Fruit fly (Drosophila melanogaster) whole organism, prepupa: ENCODE data around the gene Mct1.
A peak's percentile ranks its signal among the peaks of the same experiment; 100 is the strongest.

Source experiments
- Blimp-1 ChIP-seq: fragments of 200-800 bp; sonication (Bioruptor generic); optimal IDR thresholded peaks from 3 replicates; lab custom pipeline; 2017; ENCODE audit warnings: missing biosample characterization, missing genetic modification characterization, mild to moderate bottlenecking, moderate library complexity, missing genetic modification reagents
- CG10631 ChIP-seq: fragments of 200-800 bp; sonication (Bioruptor generic); optimal IDR thresholded peaks from 2 replicates; lab custom pipeline; 2016; ENCODE audit warnings: missing biosample characterization, missing genetic modification characterization
- CG10669 ChIP-seq: fragments of 200-800 bp; sonication (Bioruptor generic); optimal IDR thresholded peaks from 3 replicates; lab custom pipeline; 2018; ENCODE audit warnings: missing biosample characterization, mild to moderate bottlenecking, missing genetic modification characterization, moderate library complexity
- CG11762 ChIP-seq: fragments of 200-800 bp; sonication (Bioruptor generic); optimal IDR thresholded peaks from 3 replicates; lab custom pipeline; 2016; ENCODE audit warnings: missing biosample characterization, missing genetic modification characterization; ENCODE audit not compliant: insufficient read depth
- CG11902 ChIP-seq: fragments of 200-800 bp; sonication (Bioruptor generic); optimal IDR thresholded peaks from 3 replicates; lab custom pipeline; 2016; ENCODE audit warnings: missing biosample characterization, missing genetic modification characterization
- CG15336 ChIP-seq: fragments of 200-800 bp; sonication (Bioruptor generic); IDR thresholded peaks from 2 replicates; pipeline ENCODE4 v1.3.6; 2022; ENCODE audit warnings: missing biosample characterization, missing genetic modification characterization
- CG1621 ChIP-seq: fragments of 200-800 bp; sonication (Bioruptor generic); optimal IDR thresholded peaks from 3 replicates; lab custom pipeline; 2018; ENCODE audit warnings: missing biosample characterization, mild to moderate bottlenecking, missing genetic modification characterization
- CG16779 ChIP-seq: fragments of 200-800 bp; sonication (Bioruptor generic); optimal IDR thresholded peaks from 3 replicates; lab custom pipeline; 2017; ENCODE audit warnings: missing biosample characterization, mild to moderate bottlenecking, missing genetic modification characterization
- CG3032 ChIP-seq: fragments of 200-800 bp; optimal IDR thresholded peaks from 2 replicates; lab custom pipeline; 2019; ENCODE audit warnings: missing biosample characterization, mild to moderate bottlenecking, missing genetic modification characterization, moderate library complexity
- CG31627 ChIP-seq: fragments of 200-800 bp; sonication (Bioruptor generic); optimal IDR thresholded peaks from 3 replicates; lab custom pipeline; 2016; ENCODE audit warnings: missing biosample characterization, missing genetic modification characterization
- CG32006 ChIP-seq: fragments of 200-800 bp; sonication (Bioruptor generic); optimal IDR thresholded peaks from 3 replicates; lab custom pipeline; 2017; ENCODE audit warnings: missing biosample characterization, mild to moderate bottlenecking, missing genetic modification characterization
- CG34406 ChIP-seq: fragments of 200-800 bp; sonication (Bioruptor generic); optimal IDR thresholded peaks from 3 replicates; lab custom pipeline; 2016; ENCODE audit warnings: missing biosample characterization, missing genetic modification characterization
- CG3919 ChIP-seq: fragments of 200-800 bp; sonication (Bioruptor generic); optimal IDR thresholded peaks from 3 replicates; lab custom pipeline; 2016; ENCODE audit warnings: missing biosample characterization, missing genetic modification characterization
- CG6163 ChIP-seq: fragments of 200-800 bp; sonication (Bioruptor generic); IDR thresholded peaks from 3 replicates; pipeline ENCODE4 v1.3.6; 2022; ENCODE audit warnings: missing biosample characterization, missing genetic modification characterization
- CG6276 ChIP-seq: fragments of 200-800 bp; sonication (Bioruptor generic); optimal IDR thresholded peaks from 2 replicates; lab custom pipeline; 2017; ENCODE audit warnings: missing biosample characterization, mild to moderate bottlenecking, missing genetic modification characterization
- CG6792 ChIP-seq: fragments of 200-800 bp; sonication (Bioruptor generic); optimal IDR thresholded peaks from 3 replicates; lab custom pipeline; 2016; ENCODE audit warnings: missing biosample characterization, missing genetic modification characterization
- CG6808 ChIP-seq: fragments of 200-800 bp; sonication (Bioruptor generic); optimal IDR thresholded peaks from 3 replicates; lab custom pipeline; 2017; ENCODE audit warnings: missing biosample characterization, missing genetic modification characterization, mild to moderate bottlenecking, moderate library complexity, missing genetic modification reagents
- CG8632 ChIP-seq: fragments of 200-800 bp; sonication (Bioruptor generic); optimal IDR thresholded peaks from 3 replicates; lab custom pipeline; 2016; ENCODE audit warnings: missing biosample characterization, missing genetic modification characterization
- CG9139 ChIP-seq: fragments of 200-800 bp; sonication (Bioruptor generic); optimal IDR thresholded peaks from 3 replicates; lab custom pipeline; 2017; ENCODE audit warnings: missing biosample characterization, mild to moderate bottlenecking, missing genetic modification characterization
- Eip75B ChIP-seq: fragments of 200-800 bp; sonication (Bioruptor generic); optimal IDR thresholded peaks from 3 replicates; lab custom pipeline; 2016; ENCODE audit warnings: missing biosample characterization, missing genetic modification characterization
- Eip78C ChIP-seq: fragments of 200-800 bp; sonication (Bioruptor generic); peaks from one replicate; lab custom pipeline; 2016; ENCODE audit warnings: missing biosample characterization, missing genetic modification characterization
- Eip93F ChIP-seq: fragments of 200-800 bp; sonication (Bioruptor generic); optimal IDR thresholded peaks from 2 replicates; lab custom pipeline; 2016; ENCODE audit warnings: missing biosample characterization, mild to moderate bottlenecking, missing genetic modification characterization
- Hr38 ChIP-seq: sonication (Bioruptor generic); optimal IDR thresholded peaks from 2 replicates; lab custom pipeline; 2016; ENCODE audit warnings: missing biosample characterization, missing genetic modification characterization
- Hr39 ChIP-seq: fragments of 200-800 bp; sonication (Bioruptor generic); optimal IDR thresholded peaks from 2 replicates; lab custom pipeline; 2016; ENCODE audit warnings: missing biosample characterization, missing genetic modification characterization
- Hr4 ChIP-seq: fragments of 200-800 bp; sonication (Bioruptor generic); optimal IDR thresholded peaks from 3 replicates; lab custom pipeline; 2016; ENCODE audit warnings: missing biosample characterization, missing genetic modification characterization
- Lpt ChIP-seq: fragments of 200-800 bp; sonication (Bioruptor generic); optimal IDR thresholded peaks from 3 replicates; lab custom pipeline; 2016; ENCODE audit warnings: missing biosample characterization, missing genetic modification characterization
- Met ChIP-seq: fragments of 200-800 bp; sonication (Bioruptor generic); optimal IDR thresholded peaks from 3 replicates; lab custom pipeline; 2016; ENCODE audit warnings: missing biosample characterization, missing genetic modification characterization
- OdsH ChIP-seq: fragments of 200-800 bp; sonication (Bioruptor generic); optimal IDR thresholded peaks from 3 replicates; lab custom pipeline; 2016; ENCODE audit warnings: missing biosample characterization, missing genetic modification characterization
- Smox ChIP-seq: fragments of 200-800 bp; sonication (Bioruptor generic); optimal IDR thresholded peaks from 3 replicates; lab custom pipeline; 2016; ENCODE audit warnings: missing biosample characterization, missing genetic modification characterization
- Sox102F ChIP-seq: fragments of 200-800 bp; sonication (Bioruptor generic); optimal IDR thresholded peaks from 2 replicates; lab custom pipeline; 2016; ENCODE audit warnings: missing biosample characterization, mild to moderate bottlenecking, missing genetic modification characterization
- Sox15 ChIP-seq: fragments of 200-800 bp; sonication (Bioruptor generic); optimal IDR thresholded peaks from 3 replicates; lab custom pipeline; 2016; ENCODE audit warnings: missing biosample characterization, missing genetic modification characterization
- achi ChIP-seq: fragments of 200-800 bp; sonication (Bioruptor generic); optimal IDR thresholded peaks from 3 replicates; lab custom pipeline; 2016; ENCODE audit warnings: missing biosample characterization, missing genetic modification characterization
- acj6 ChIP-seq: fragments of 200-800 bp; sonication (Bioruptor generic); optimal IDR thresholded peaks from 3 replicates; lab custom pipeline; 2016; ENCODE audit warnings: missing biosample characterization, missing genetic modification characterization
- cyc ChIP-seq: fragments of 200-800 bp; sonication (Bioruptor generic); optimal IDR thresholded peaks from 3 replicates; lab custom pipeline; 2016; ENCODE audit warnings: missing biosample characterization, missing genetic modification characterization
- dac ChIP-seq: fragments of 200-800 bp; sonication (Bioruptor generic); optimal IDR thresholded peaks from 2 replicates; lab custom pipeline; 2017; ENCODE audit warnings: missing biosample characterization, mild to moderate bottlenecking, missing genetic modification characterization
- dsx ChIP-seq: fragments of 200-800 bp; optimal IDR thresholded peaks from 3 replicates; lab custom pipeline; 2019; ENCODE audit warnings: missing biosample characterization, mild to moderate bottlenecking, missing genetic modification characterization, moderate library complexity; ENCODE audit not compliant: poor library complexity, severe bottlenecking
- esn ChIP-seq: fragments of 200-800 bp; sonication (Bioruptor generic); optimal IDR thresholded peaks from 2 replicates; lab custom pipeline; 2016; ENCODE audit warnings: missing biosample characterization, mild to moderate bottlenecking, missing genetic modification characterization, moderate library complexity
- fd59A ChIP-seq: fragments of 200-800 bp; sonication (Bioruptor generic); optimal IDR thresholded peaks from 2 replicates; lab custom pipeline; 2017; ENCODE audit warnings: missing biosample characterization, mild to moderate bottlenecking, missing genetic modification characterization, missing genetic modification reagents
- fd85E ChIP-seq: fragments of 200-800 bp; sonication (Bioruptor generic); optimal IDR thresholded peaks from 3 replicates; lab custom pipeline; 2016; ENCODE audit warnings: missing biosample characterization, missing genetic modification characterization
- fkh ChIP-seq: fragments of 200-800 bp; sonication (Bioruptor generic); optimal IDR thresholded peaks from 3 replicates; lab custom pipeline; 2017; ENCODE audit warnings: missing biosample characterization, mild to moderate bottlenecking, missing genetic modification characterization, moderate library complexity
- lz ChIP-seq: fragments of 200-800 bp; sonication (Bioruptor generic); optimal IDR thresholded peaks from 3 replicates; lab custom pipeline; 2016; ENCODE audit warnings: missing biosample characterization, missing genetic modification characterization
- net ChIP-seq: fragments of 200-800 bp; sonication (Bioruptor generic); optimal IDR thresholded peaks from 3 replicates; lab custom pipeline; 2016; ENCODE audit warnings: missing biosample characterization, missing genetic modification characterization
- pdm3 ChIP-seq: fragments of 200-800 bp; sonication (Bioruptor generic); optimal IDR thresholded peaks from 3 replicates; lab custom pipeline; 2016; ENCODE audit warnings: missing biosample characterization, missing genetic modification characterization
- salr ChIP-seq, 2 experiments: fragments of 200-800 bp; sonication (Bioruptor generic); optimal IDR thresholded peaks; 3 replicates each; lab custom pipeline; 2016 to 2018; ENCODE audit warnings: missing biosample characterization in 2 of 2, missing genetic modification characterization in 2 of 2, mild to moderate bottlenecking in 1 of 2
- spab ChIP-seq: fragments of 200-800 bp; sonication (Bioruptor generic); optimal IDR thresholded peaks from 2 replicates; lab custom pipeline; 2017; ENCODE audit warnings: missing biosample characterization, mild to moderate bottlenecking, missing genetic modification characterization, missing genetic modification reagents
- ss ChIP-seq, 2 experiments: fragments of 200-800 bp; sonication (Bioruptor generic); optimal IDR thresholded peaks; 2 replicates in 1 of 2; 3 replicates in 1 of 2; lab custom pipeline; 2017 to 2018; ENCODE audit warnings: mild to moderate bottlenecking in 2 of 2, missing biosample characterization in 2 of 2, missing genetic modification characterization in 2 of 2, moderate library complexity in 1 of 2
- svp ChIP-seq: fragments of 200-800 bp; sonication (Bioruptor generic); peaks from one replicate; lab custom pipeline; 2016; ENCODE audit warnings: missing biosample characterization, missing genetic modification characterization
- topi ChIP-seq: fragments of 200-800 bp; sonication (Bioruptor generic); optimal IDR thresholded peaks from 3 replicates; lab custom pipeline; 2016; ENCODE audit warnings: missing biosample characterization, missing genetic modification characterization
- vri ChIP-seq: fragments of 200-800 bp; sonication (Bioruptor generic); optimal IDR thresholded peaks from 3 replicates; lab custom pipeline; 2016; ENCODE audit warnings: missing biosample characterization, mild to moderate bottlenecking, missing genetic modification characterization

Mct1 gene

DNA sequence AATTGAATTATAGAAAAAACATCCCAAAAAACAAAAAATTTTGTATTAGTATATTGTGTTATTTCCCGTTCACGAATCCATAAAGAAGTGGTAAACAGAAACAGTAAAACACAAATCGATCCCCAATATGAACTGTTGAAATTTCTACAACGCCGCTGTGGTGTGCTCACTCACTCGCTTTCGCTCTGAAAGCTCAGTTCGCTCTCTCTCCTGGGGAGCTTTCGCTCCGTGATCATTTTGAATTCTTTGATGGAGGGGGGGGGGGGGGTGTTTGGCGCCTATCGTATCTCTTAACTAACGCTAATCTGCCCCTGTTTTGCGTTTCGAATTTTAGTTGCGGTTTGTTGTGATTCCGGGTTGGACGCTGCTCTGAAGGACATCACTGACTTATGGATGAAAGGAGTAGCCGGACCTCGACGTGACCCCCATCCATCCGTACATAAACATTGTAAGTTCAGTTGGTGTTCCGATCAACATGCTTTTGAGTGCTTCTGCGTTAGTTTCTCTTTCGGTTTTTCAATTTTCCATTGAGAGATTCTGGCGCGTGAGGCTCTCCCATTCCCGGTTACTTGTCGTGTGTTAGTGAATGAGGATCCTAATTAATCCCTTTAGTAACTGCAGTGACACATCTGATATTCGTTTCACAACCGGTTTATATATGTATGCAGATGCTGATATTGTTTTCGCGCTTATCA, 47.7 kb upstream of the Mct1 start, which contains the start of gene D2hgdh (continued):
- TF ChIP-seq Hr39 = peak; percentile 39
- TF ChIP-seq CG6163 (GFP tag; lab: Robert Waterston, UW) = peak; percentile 45; the same call in 1 of the 3 replicates
- peak; percentile 33 for TF ChIP-seq Eip75B (GFP tag; lab: Kevin White, UChicago)
- TF ChIP-seq esn (GFP tag; lab: Kevin White, UChicago) = peak; percentile 35
- TF ChIP-seq Sox15 = no peak
- TF ChIP-seq spab = no peak
- no peak for TF ChIP-seq fd85E (GFP tag; lab: Kevin White, UChicago)
- no peak for TF ChIP-seq Blimp-1 (GFP tag; lab: Kevin White, UChicago)
- TF ChIP-seq fd59A = no peak
- peak; percentile 13 for TF ChIP-seq pdm3 (GFP tag; lab: Kevin White, UChicago)
- no peak for TF ChIP-seq dac (GFP tag; lab: Kevin White, UChicago)
- no peak for TF ChIP-seq CG6792
- TF ChIP-seq net (GFP tag; lab: Kevin White, UChicago) = peak; percentile 2
- TF ChIP-seq fkh = no peak
- TF ChIP-seq Eip78C (GFP tag; lab: Kevin White, UChicago) = peak; percentile 63
- no peak for TF ChIP-seq Lpt (GFP tag; lab: Kevin White, UChicago)
- TF ChIP-seq svp (GFP tag; lab: Kevin White, UChicago) = no peak
- TF ChIP-seq CG31627 (GFP tag; lab: Kevin White, UChicago) = peak; percentile 20
- TF ChIP-seq CG6276 (GFP tag; lab: Kevin White, UChicago) = no peak
- TF ChIP-seq CG3919 (GFP tag; lab: Kevin White, UChicago) = no peak
- peak; percentile 63 for TF ChIP-seq CG15336 (GFP tag; lab: Robert Waterston, UW)
- TF ChIP-seq lz (GFP tag; lab: Kevin White, UChicago) = peak; percentile 21
- TF ChIP-seq CG9139 (GFP tag; lab: Kevin White, UChicago) = no peak
- TF ChIP-seq CG10669 (GFP tag; lab: Kevin White, UChicago) = no peak
- no peak for TF ChIP-seq CG1621 (tag; lab: Kevin White, UChicago)
- TF ChIP-seq acj6 (GFP tag; lab: Kevin White, UChicago) = peak; percentile 37
- no peak for TF ChIP-seq CG34406
- TF ChIP-seq CG10631 (GFP tag; lab: Kevin White, UChicago) = no peak
- no peak for TF ChIP-seq achi (GFP tag; lab: Kevin White, UChicago)
- no peak for TF ChIP-seq salr (GFP tag; optimal IDR thresholded peaks at IDR 0.05; lab: Kevin White, UChicago)
- TF ChIP-seq cyc (GFP tag; lab: Kevin White, UChicago) = no peak
- no peak for TF ChIP-seq Smox (GFP tag; lab: Kevin White, UChicago)
- no peak for TF ChIP-seq CG6808 (GFP tag; lab: Kevin White, UChicago)
- TF ChIP-seq ss (GFP tag; optimal IDR thresholded peaks at IDR 0.05; lab: Kevin White, UChicago) = no peak
- TF ChIP-seq Sox102F (GFP tag; lab: Kevin White, UChicago) = no peak
- no peak for TF ChIP-seq CG11762 (GFP tag; lab: Kevin White, UChicago)
- TF ChIP-seq dsx (GFP tag; lab: Kevin White, UChicago) = peak; percentile 28
- no peak for TF ChIP-seq Hr38 (GFP tag; lab: Kevin White, UChicago)

DNA sequence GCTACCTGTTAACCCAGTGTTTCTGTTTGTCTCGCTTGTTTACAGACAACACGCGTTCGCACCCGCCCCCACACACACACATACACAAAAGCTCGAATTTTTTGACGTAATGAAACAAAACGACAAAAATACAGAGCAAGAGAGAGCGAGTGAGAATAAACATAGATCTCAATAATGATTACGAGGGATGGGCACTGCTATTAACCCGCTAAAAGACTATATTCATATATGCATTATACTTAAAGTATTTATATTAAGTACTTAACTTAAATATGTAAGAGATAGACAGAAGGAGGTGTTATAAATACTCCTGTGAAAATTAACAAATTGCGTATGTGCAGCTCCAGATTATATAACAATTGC, 47.2 kb upstream of the Mct1 start:
- TF ChIP-seq CG32006 (GFP tag; lab: Kevin White, UChicago) (peak; percentile 50), acj6 (GFP tag; lab: Kevin White, UChicago) (no peak), CG3032 (tag; lab: Kevin White, UChicago) (peak; percentile 36), topi (GFP tag; lab: Kevin White, UChicago) (peak; percentile 31), CG11902 (no peak), Eip93F (GFP tag; lab: Kevin White, UChicago) (no peak), pdm3 (GFP tag; lab: Kevin White, UChicago) (peak; percentile 9), CG6792 (peak; percentile 30), CG11762 (GFP tag; lab: Kevin White, UChicago) (peak; percentile 22), Hr4 (GFP tag; lab: Kevin White, UChicago) (peak; percentile 41), Eip78C (GFP tag; lab: Kevin White, UChicago) (peak; percentile 86), CG6808 (GFP tag; lab: Kevin White, UChicago) (peak; percentile 53), fd85E (GFP tag; lab: Kevin White, UChicago) (no peak), CG8632 (GFP tag; lab: Kevin White, UChicago) (peak; percentile 37), OdsH (GFP tag; lab: Kevin White, UChicago) (peak; percentile 14), vri (GFP tag; lab: Kevin White, UChicago) (peak; percentile 85), CG15336 (GFP tag; lab: Robert Waterston, UW) (peak; percentile 55), CG16779 (tag; lab: Kevin White, UChicago) (peak; percentile 1), Met (GFP tag; lab: Kevin White, UChicago) (peak; percentile 58), CG3919 (GFP tag; lab: Kevin White, UChicago) (peak; percentile 42), Sox102F (GFP tag; lab: Kevin White, UChicago) (peak; percentile 52), salr (GFP tag; optimal IDR thresholded peaks at IDR 0.05; lab: Kevin White, UChicago) (peak in 1 of 2 experiments; percentile 18), svp (GFP tag; lab: Kevin White, UChicago) (peak; percentile 75)
